Worm (Caenorhabditis elegans) whole organism, L3 larva: Measurements from ENCODE around the gene dtmk-1.

Experiments used
- R02D3.7 ChIP-seq: fragments of 150-350 bp; optimal IDR thresholded peaks from 2 replicates; lab custom pipeline; 2014; ENCODE audit warnings: missing biosample characterization, missing genetic modification characterization
- ZK546.5 ChIP-seq: sonication (generic microtip); optimal IDR thresholded peaks from 2 replicates; lab custom pipeline; 2017; ENCODE audit warnings: missing biosample characterization, missing genetic modification characterization
- aly-2 ChIP-seq: fragments of 150-350 bp; optimal IDR thresholded peaks from 2 replicates; lab custom pipeline; 2014; ENCODE audit warnings: missing biosample characterization, missing genetic modification characterization
- ama-1 ChIP-seq: fragments of 150-350 bp; optimal IDR thresholded peaks from 2 replicates; lab custom pipeline; 2018
- ceh-16 ChIP-seq: sonication (generic microtip); optimal IDR thresholded peaks from 2 replicates; lab custom pipeline; 2017; ENCODE audit warnings: missing biosample characterization, missing genetic modification characterization
- ceh-28 ChIP-seq: fragments of 150-350 bp; optimal IDR thresholded peaks from 2 replicates; lab custom pipeline; 2014; ENCODE audit warnings: missing biosample characterization, missing genetic modification reagents, missing genetic modification characterization
- ceh-82 ChIP-seq: fragments of 150-350 bp; optimal IDR thresholded peaks from 2 replicates; lab custom pipeline; 2014; ENCODE audit warnings: missing biosample characterization, missing genetic modification characterization
- egl-27 ChIP-seq: sonication (generic microtip); optimal IDR thresholded peaks from 4 replicates; lab custom pipeline; 2017; ENCODE audit warnings: missing biosample characterization, missing genetic modification reagents, missing genetic modification characterization
- egl-5 ChIP-seq: fragments of 150-350 bp; optimal IDR thresholded peaks from 2 replicates; lab custom pipeline; 2017; ENCODE audit warnings: missing biosample characterization, missing genetic modification reagents, missing genetic modification characterization, inconsistent platforms
- elt-1 ChIP-seq: fragments of 150-350 bp; optimal IDR thresholded peaks from 2 replicates; lab custom pipeline; 2014; ENCODE audit warnings: missing biosample characterization, missing genetic modification characterization
- elt-2 ChIP-seq: sonication (generic microtip); optimal IDR thresholded peaks from 2 replicates; lab custom pipeline; 2016; ENCODE audit warnings: missing genetic modification reagents, mild to moderate bottlenecking, missing genetic modification characterization, missing compliant biosample characterization
- elt-3 ChIP-seq, 3 experiments: fragments of 150-350 bp in 1 of 3; sonication (generic microtip) in 2 of 3; optimal IDR thresholded peaks; 2 replicates in 2 of 3; 4 replicates in 1 of 3; lab custom pipeline; 2014 to 2017; ENCODE audit warnings: missing biosample characterization in 3 of 3, missing genetic modification characterization in 3 of 3
- eor-1 ChIP-seq, 2 experiments: fragments of 150-350 bp; optimal IDR thresholded peaks; 2 replicates each; lab custom pipeline; 2014 to 2018; ENCODE audit warnings: missing biosample characterization in 2 of 2, missing genetic modification characterization in 2 of 2
- fkh-10 ChIP-seq: sonication (generic microtip); optimal IDR thresholded peaks from 2 replicates; lab custom pipeline; 2017; ENCODE audit warnings: missing biosample characterization, missing genetic modification reagents, missing genetic modification characterization
- fos-1 ChIP-seq: fragments of 150-350 bp; optimal IDR thresholded peaks from 2 replicates; lab custom pipeline; 2014; ENCODE audit warnings: missing biosample characterization, missing genetic modification characterization
- hmg-11 ChIP-seq: sonication (generic microtip); optimal IDR thresholded peaks from 2 replicates; lab custom pipeline; 2016; ENCODE audit warnings: missing genetic modification characterization, missing compliant biosample characterization
- jun-1 ChIP-seq: fragments of 150-350 bp; optimal IDR thresholded peaks from 2 replicates; lab custom pipeline; 2014; ENCODE audit warnings: missing biosample characterization, missing genetic modification reagents, missing genetic modification characterization
- lin-15B ChIP-seq: fragments of 150-350 bp; optimal IDR thresholded peaks from 2 replicates; lab custom pipeline; 2014; ENCODE audit warnings: missing biosample characterization, missing genetic modification characterization
- lin-39 ChIP-seq: fragments of 150-350 bp; optimal IDR thresholded peaks from 2 replicates; lab custom pipeline; 2018; ENCODE audit warnings: missing biosample characterization, missing genetic modification reagents, missing genetic modification characterization
- lsy-12 ChIP-seq: sonication (generic microtip); optimal IDR thresholded peaks from 2 replicates; lab custom pipeline; 2016; ENCODE audit warnings: mild to moderate bottlenecking, missing genetic modification characterization, missing compliant biosample characterization
- mdl-1 ChIP-seq: fragments of 150-350 bp; optimal IDR thresholded peaks from 2 replicates; lab custom pipeline; 2014; ENCODE audit warnings: missing biosample characterization, missing genetic modification characterization
- mml-1 ChIP-seq: fragments of 150-350 bp; sonication (generic microtip); optimal IDR thresholded peaks from 3 replicates; lab custom pipeline; 2014; ENCODE audit warnings: missing biosample characterization, missing genetic modification characterization
- nfya-1 ChIP-seq: sonication (generic microtip); optimal IDR thresholded peaks from 2 replicates; lab custom pipeline; 2017; ENCODE audit warnings: missing genetic modification characterization, mild to moderate bottlenecking, missing compliant biosample characterization, antibody characterized with exemption, moderate library complexity; ENCODE audit not compliant: insufficient read depth
- nhr-11 ChIP-seq: fragments of 150-350 bp; optimal IDR thresholded peaks from 2 replicates; lab custom pipeline; 2014; ENCODE audit warnings: missing biosample characterization, missing genetic modification characterization
- nhr-23 ChIP-seq: fragments of 150-350 bp; optimal IDR thresholded peaks from 2 replicates; lab custom pipeline; 2014; ENCODE audit warnings: missing biosample characterization, missing genetic modification reagents, missing genetic modification characterization
- nhr-237 ChIP-seq: fragments of 150-350 bp; optimal IDR thresholded peaks from 2 replicates; lab custom pipeline; 2014; ENCODE audit warnings: missing biosample characterization, missing genetic modification characterization
- nhr-25 ChIP-seq: sonication (generic microtip); optimal IDR thresholded peaks from 2 replicates; lab custom pipeline; 2017; ENCODE audit warnings: missing biosample characterization, missing genetic modification characterization
- nhr-28 ChIP-seq: fragments of 150-350 bp; optimal IDR thresholded peaks from 2 replicates; lab custom pipeline; 2014; ENCODE audit warnings: missing biosample characterization, missing genetic modification characterization
- nhr-43 ChIP-seq: sonication (generic microtip); optimal IDR thresholded peaks from 2 replicates; lab custom pipeline; 2016; ENCODE audit warnings: mild to moderate bottlenecking, missing genetic modification characterization, missing compliant biosample characterization; ENCODE audit not compliant: poor library complexity, severe bottlenecking
- nhr-67 ChIP-seq: fragments of 150-350 bp; optimal IDR thresholded peaks from 2 replicates; lab custom pipeline; 2014; ENCODE audit warnings: missing biosample characterization, missing genetic modification characterization
- nhr-76 ChIP-seq: fragments of 150-350 bp; sonication (generic microtip); optimal IDR thresholded peaks from 5 replicates; lab custom pipeline; 2014; ENCODE audit warnings: missing biosample characterization, missing genetic modification characterization
- nhr-77 ChIP-seq: fragments of 150-350 bp; optimal IDR thresholded peaks from 2 replicates; lab custom pipeline; 2014; ENCODE audit warnings: missing biosample characterization, missing genetic modification characterization
- pha-4 ChIP-seq: fragments of 150-350 bp; optimal IDR thresholded peaks from 2 replicates; lab custom pipeline; 2014; ENCODE audit warnings: missing biosample characterization, missing genetic modification reagents, missing genetic modification characterization
- pqm-1 ChIP-seq: fragments of 150-350 bp; optimal IDR thresholded peaks from 2 replicates; lab custom pipeline; 2017; ENCODE audit warnings: missing biosample characterization, missing genetic modification characterization, inconsistent platforms
- sea-2 ChIP-seq: fragments of 150-350 bp; sonication (generic microtip); optimal IDR thresholded peaks from 4 replicates; lab custom pipeline; 2014; ENCODE audit warnings: missing biosample characterization, missing genetic modification reagents, missing genetic modification characterization
- skn-1 ChIP-seq: fragments of 150-350 bp; optimal IDR thresholded peaks from 2 replicates; lab custom pipeline; 2014; ENCODE audit warnings: missing biosample characterization, missing genetic modification characterization
- snpc-4 ChIP-seq: fragments of 150-350 bp; optimal IDR thresholded peaks from 2 replicates; lab custom pipeline; 2014; ENCODE audit warnings: missing biosample characterization, missing genetic modification characterization
- tbx-2 ChIP-seq: sonication (generic microtip); optimal IDR thresholded peaks from 2 replicates; lab custom pipeline; 2016; ENCODE audit warnings: mild to moderate bottlenecking, missing genetic modification characterization, missing compliant biosample characterization
- unc-39 ChIP-seq: sonication (generic microtip); optimal IDR thresholded peaks from 4 replicates; lab custom pipeline; 2017; ENCODE audit warnings: missing biosample characterization, missing genetic modification characterization
- zag-1 ChIP-seq: fragments of 150-350 bp; optimal IDR thresholded peaks from 2 replicates; lab custom pipeline; 2014; ENCODE audit warnings: missing biosample characterization, missing genetic modification characterization
- ztf-11 ChIP-seq: fragments of 150-350 bp; optimal IDR thresholded peaks from 2 replicates; lab custom pipeline; 2014; ENCODE audit warnings: missing biosample characterization, missing genetic modification characterization
- ztf-4 ChIP-seq: fragments of 150-350 bp; optimal IDR thresholded peaks from 2 replicates; lab custom pipeline; 2014; ENCODE audit warnings: missing biosample characterization, missing genetic modification characterization

dtmk-1 gene

ce11 chrII:9943246-9943645, 23.7 kb downstream of the dtmk-1 start:
- no peak for TF ChIP-seq nhr-25
- no peak for TF ChIP-seq skn-1 (tag; lab: Kevin White, UChicago)
- no peak for TF ChIP-seq ceh-82 (tag; lab: Kevin White, UChicago)
- TF ChIP-seq elt-1 (tag; lab: Kevin White, UChicago): no peak
- TF ChIP-seq unc-39 (tag; lab: Kevin White, UChicago): no peak
- TF ChIP-seq elt-3 (tag; optimal IDR thresholded peaks at IDR 0.05; lab: Kevin White, UChicago): no peak
- TF ChIP-seq fos-1: no peak
- no peak for TF ChIP-seq lsy-12
- no peak for TF ChIP-seq lin-39
- TF ChIP-seq hmg-11 (tag; lab: Kevin White, UChicago): no peak
- TF ChIP-seq mml-1 (tag; lab: Kevin White, UChicago): no peak
- TF ChIP-seq egl-5 (tag; lab: Kevin White, UChicago): no peak
- no peak for TF ChIP-seq ztf-4
- TF ChIP-seq nhr-43 (tag; lab: Kevin White, UChicago): no peak
- TF ChIP-seq egl-27 (tag; lab: Kevin White, UChicago): no peak
- no peak for TF ChIP-seq aly-2 (tag; lab: Kevin White, UChicago)
- TF ChIP-seq nhr-23: no peak

DNA sequence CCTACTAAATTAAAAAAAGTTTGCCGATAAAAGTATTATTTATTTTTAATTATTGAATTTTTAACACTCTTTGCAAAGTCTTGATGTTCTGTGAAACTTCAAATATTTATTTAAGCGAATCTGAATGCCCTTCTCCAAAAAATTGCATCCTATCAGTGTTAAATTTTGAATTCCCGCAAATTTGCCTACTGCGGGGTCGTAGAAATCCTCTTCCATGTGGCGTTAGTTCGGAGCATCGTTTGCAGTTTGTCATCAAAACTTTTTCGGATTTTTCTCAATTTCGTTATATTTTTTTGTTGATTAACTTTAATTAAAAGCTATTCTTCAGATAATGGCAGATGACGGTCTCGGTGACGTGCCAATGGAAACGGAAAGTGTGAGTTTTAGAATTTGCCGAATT, 26.5 kb downstream of the dtmk-1 start, which contains the start of gene ufd-3:
TSS of gene ufd-3 (plus strand) at position 324 of the 400 bp plus-strand sequence.
- TF ChIP-seq skn-1 (tag; lab: Kevin White, UChicago) (peak; percentile 91), elt-1 (tag; lab: Kevin White, UChicago) (no peak), unc-39 (tag; lab: Kevin White, UChicago) (no peak), snpc-4 (tag; lab: Kevin White, UChicago) (peak; percentile 70), lin-15B (tag; lab: Kevin White, UChicago) (peak; percentile 94), jun-1 (tag; lab: Kevin White, UChicago) (no peak), ztf-11 (tag; lab: Kevin White, UChicago) (no peak), hmg-11 (tag; lab: Kevin White, UChicago) (peak; percentile 37), pqm-1 (tag; lab: Kevin White, UChicago) (peak; percentile 42), sea-2 (GFP tag; lab: Kevin White, UChicago) (no peak), nhr-25 (peak; percentile 76), nhr-23 (peak; percentile 89), tbx-2 (tag; lab: Kevin White, UChicago) (peak; percentile 14), nhr-76 (tag; lab: Kevin White, UChicago) (no peak), zag-1 (tag; lab: Kevin White, UChicago) (no peak), R02D3.7 (peak; percentile 65), ceh-82 (tag; lab: Kevin White, UChicago) (no peak), ceh-28 (tag; lab: Kevin White, UChicago) (peak; percentile 46), ztf-4 (no peak), nhr-43 (tag; lab: Kevin White, UChicago) (peak; percentile 90), mml-1 (tag; lab: Kevin White, UChicago) (no peak), egl-5 (tag; lab: Kevin White, UChicago) (peak; percentile 23), nfya-1 (tag; lab: Kevin White, UChicago) (peak; percentile 91), ceh-16 (tag; lab: Kevin White, UChicago) (no peak), egl-27 (tag; lab: Kevin White, UChicago) (peak; percentile 7), pha-4 (tag; lab: Kevin White, UChicago) (peak; percentile 96), lsy-12 (peak; percentile 39), nhr-11 (tag; lab: Kevin White, UChicago) (peak; percentile 72), elt-2 (tag; lab: Kevin White, UChicago) (peak; percentile 29), fkh-10 (GFP tag; lab: Kevin White, UChicago) (no peak), nhr-67 (tag; lab: Kevin White, UChicago) (no peak), ama-1 (peak; percentile 33), nhr-77 (tag; lab: Kevin White, UChicago) (no peak), mdl-1 (tag; lab: Kevin White, UChicago) (no peak), lin-39 (peak; percentile 81), ZK546.5 (tag; lab: Kevin White, UChicago) (no peak)

DNA sequence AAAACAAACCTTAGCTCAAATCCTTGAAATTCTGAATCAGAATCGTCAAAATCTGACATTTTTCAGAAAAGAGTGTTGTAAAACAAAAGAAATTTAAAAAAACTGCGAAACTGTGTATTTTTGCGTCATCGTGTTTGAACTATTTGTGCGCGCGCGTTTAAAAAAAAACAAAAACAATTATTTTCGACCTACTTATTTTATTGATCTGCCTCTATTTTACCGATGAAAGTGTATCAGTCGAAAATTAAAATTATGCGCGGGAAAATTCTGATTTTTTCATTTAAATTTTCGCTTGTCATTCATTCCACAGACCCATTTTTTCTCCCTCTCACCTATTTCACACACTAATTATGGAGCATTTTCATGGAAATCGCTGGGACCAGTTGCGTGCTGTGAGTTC, 28.0 kb downstream of the dtmk-1 start, which contains the start of the genes C05C10.7 and C05C10.5:
TSS of gene C05C10.7 (minus strand) at position 95 of the 400 bp plus-strand sequence.
TSS of gene C05C10.5 (plus strand) at position 164 of the 400 bp plus-strand sequence.
- TF ChIP-seq nhr-28 (tag; lab: Kevin White, UChicago): no peak
- TF ChIP-seq nhr-237: no peak
- TF ChIP-seq elt-3 (tag; optimal IDR thresholded peaks at IDR 0.05; lab: Kevin White, UChicago): no peak
- no peak for TF ChIP-seq eor-1 (tag; optimal IDR thresholded peaks at IDR 0.05; lab: Kevin White, UChicago)
- TF ChIP-seq fkh-10 (GFP tag; lab: Kevin White, UChicago): no peak
- no peak for TF ChIP-seq sea-2 (GFP tag; lab: Kevin White, UChicago)
- no peak for TF ChIP-seq mdl-1 (tag; lab: Kevin White, UChicago)
